Worm (Caenorhabditis elegans) whole organism, L1 larva: Measurements from ENCODE around the gene F38A1.13.

ENCODE experiments used
- ceh-82 ChIP-seq, 3 experiments: fragments of 150-350 bp in 1 of 3; sonication (generic microtip) in 2 of 3; optimal IDR thresholded peaks; 2 replicates each; lab custom pipeline; 2014 to 2017; ENCODE audit warnings: missing biosample characterization in 3 of 3, missing genetic modification characterization in 3 of 3
- ceh-88 ChIP-seq: fragments of 200-800 bp; sonication (Bioruptor generic); IDR thresholded peaks from 2 replicates; pipeline ENCODE4 v1.3.6; 2022; ENCODE audit warnings: missing genetic modification characterization, missing compliant biosample characterization
- dpl-1 ChIP-seq, 3 experiments: fragments of 150-350 bp in 2 of 3; sonication (generic microtip) in 1 of 3; optimal IDR thresholded peaks; 2 replicates each; lab custom pipeline; 2014 to 2017; ENCODE audit warnings: missing biosample characterization in 3 of 3, missing genetic modification characterization in 3 of 3, missing genetic modification reagents in 3 of 3
- efl-1 ChIP-seq, 4 experiments: fragments of 150-350 bp; optimal IDR thresholded peaks in 3 of 4; peaks in 1 of 4; 1 replicate in 1 of 4; 2 replicates in 3 of 4; lab custom pipeline; 2014; ENCODE audit warnings: missing biosample characterization in 2 of 4, missing genetic modification characterization in 2 of 4, missing genetic modification reagents in 2 of 4
- egl-27 ChIP-seq, 2 experiments: fragments of 150-350 bp in 1 of 2; sonication (generic microtip); optimal IDR thresholded peaks; 3 replicates each; lab custom pipeline; 2017 to 2018; ENCODE audit warnings: missing biosample characterization in 2 of 2, missing genetic modification characterization in 2 of 2, missing genetic modification reagents in 2 of 2
- elt-2 ChIP-seq: sonication (generic microtip); optimal IDR thresholded peaks from 2 replicates; lab custom pipeline; 2016; ENCODE audit warnings: missing genetic modification characterization, mild to moderate bottlenecking, inconsistent platforms, missing compliant biosample characterization, missing genetic modification reagents
- ets-5 ChIP-seq: fragments of 200-800 bp; sonication (Bioruptor generic); IDR thresholded peaks from 2 replicates; pipeline ENCODE4 v1.3.6; 2022; ENCODE audit warnings: missing genetic modification characterization, missing compliant biosample characterization
- fkh-4 ChIP-seq: sonication (generic microtip); optimal IDR thresholded peaks from 2 replicates; lab custom pipeline; 2016; ENCODE audit warnings: missing compliant biosample characterization, missing genetic modification characterization, borderline replicate concordance
- hlh-4 ChIP-seq: sonication (generic microtip); optimal IDR thresholded peaks from 2 replicates; lab custom pipeline; 2016; ENCODE audit warnings: mild to moderate bottlenecking, missing genetic modification characterization, missing compliant biosample characterization
- isw-1 ChIP-seq: fragments of 200-800 bp; sonication (Bioruptor generic); IDR thresholded peaks from 2 replicates; pipeline ENCODE4 v1.3.6; 2022; ENCODE audit warnings: missing genetic modification characterization, missing compliant biosample characterization
- jun-1 ChIP-seq: fragments of 150-350 bp; optimal IDR thresholded peaks from 2 replicates; lab custom pipeline; 2014; ENCODE audit warnings: missing biosample characterization, missing genetic modification reagents, missing genetic modification characterization
- lin-15B ChIP-seq: fragments of 150-350 bp; sonication (generic microtip); optimal IDR thresholded peaks from 3 replicates; lab custom pipeline; 2014; ENCODE audit warnings: missing biosample characterization, missing genetic modification characterization
- nhr-237 ChIP-seq: fragments of 150-350 bp; optimal IDR thresholded peaks from 2 replicates; lab custom pipeline; 2014; ENCODE audit warnings: missing biosample characterization, missing genetic modification characterization
- nhr-28 ChIP-seq: fragments of 150-350 bp; optimal IDR thresholded peaks from 2 replicates; lab custom pipeline; 2014; ENCODE audit warnings: missing biosample characterization, missing genetic modification characterization
- nhr-77 ChIP-seq: fragments of 150-350 bp; optimal IDR thresholded peaks from 2 replicates; lab custom pipeline; 2014; ENCODE audit warnings: missing biosample characterization, missing genetic modification characterization
- snpc-4 ChIP-seq: fragments of 150-350 bp; optimal IDR thresholded peaks from 2 replicates; lab custom pipeline; 2014; ENCODE audit warnings: missing biosample characterization, missing genetic modification characterization
- sptf-1 ChIP-seq: fragments of 150-350 bp; optimal IDR thresholded peaks from 2 replicates; lab custom pipeline; 2014; ENCODE audit warnings: missing biosample characterization, missing genetic modification characterization
- tbx-2 ChIP-seq: sonication (generic microtip); optimal IDR thresholded peaks from 2 replicates; lab custom pipeline; 2016; ENCODE audit warnings: missing genetic modification characterization, missing compliant biosample characterization
- unc-62 ChIP-seq: fragments of 150-350 bp; optimal IDR thresholded peaks from 2 replicates; lab custom pipeline; 2014; ENCODE audit warnings: missing biosample characterization, missing genetic modification reagents, missing genetic modification characterization
- unc-98 ChIP-seq: fragments of 200-800 bp; sonication (Bioruptor generic); IDR thresholded peaks from 2 replicates; pipeline ENCODE4 v1.3.6; 2022; ENCODE audit warnings: missing genetic modification characterization, missing compliant biosample characterization
- ztf-11 ChIP-seq, 2 experiments: sonication (generic microtip); optimal IDR thresholded peaks; 2 replicates each; lab custom pipeline; 2016 to 2017; ENCODE audit warnings: missing genetic modification characterization in 2 of 2, missing biosample characterization in 1 of 2, missing compliant biosample characterization in 1 of 2
- ztf-4 ChIP-seq: fragments of 150-350 bp; optimal IDR thresholded peaks from 2 replicates; lab custom pipeline; 2014; ENCODE audit warnings: missing biosample characterization, missing genetic modification characterization

The F38A1.13 gene

ce11 chrIV:1243295-1243694, 21.7 kb upstream of the F38A1.13 start, which contains the start of gene F38A1.15:
Gene F38A1.15 (minus strand): TSS chrIV:1243395.
- no peak for TF ChIP-seq ceh-82 (tag; optimal IDR thresholded peaks at IDR 0.05; lab: Kevin White, UChicago)
- TF ChIP-seq unc-98: no peak
- TF ChIP-seq, all 84 proteins: peak for 0

- TF ChIP-seq efl-1 (optimal IDR thresholded peaks at IDR 0.05; lab: Kevin White, UChicago) (no peak), efl-1 (GFP tag; optimal IDR thresholded peaks at IDR 0.05 in 1 of 2; lab: Kevin White, UChicago) (peak in 1 of 2 experiments; percentile 65), nhr-28 (tag; lab: Kevin White, UChicago) (no peak)
- TF ChIP-seq, all 84 proteins: peak for 1
Observed at ce11 chrIV:1245244-1245643, 19.8 kb upstream of the F38A1.13 start, which contains the start of gene F38A1.9. Gene F38A1.9 (minus strand): TSS chrIV:1245344.

DNA sequence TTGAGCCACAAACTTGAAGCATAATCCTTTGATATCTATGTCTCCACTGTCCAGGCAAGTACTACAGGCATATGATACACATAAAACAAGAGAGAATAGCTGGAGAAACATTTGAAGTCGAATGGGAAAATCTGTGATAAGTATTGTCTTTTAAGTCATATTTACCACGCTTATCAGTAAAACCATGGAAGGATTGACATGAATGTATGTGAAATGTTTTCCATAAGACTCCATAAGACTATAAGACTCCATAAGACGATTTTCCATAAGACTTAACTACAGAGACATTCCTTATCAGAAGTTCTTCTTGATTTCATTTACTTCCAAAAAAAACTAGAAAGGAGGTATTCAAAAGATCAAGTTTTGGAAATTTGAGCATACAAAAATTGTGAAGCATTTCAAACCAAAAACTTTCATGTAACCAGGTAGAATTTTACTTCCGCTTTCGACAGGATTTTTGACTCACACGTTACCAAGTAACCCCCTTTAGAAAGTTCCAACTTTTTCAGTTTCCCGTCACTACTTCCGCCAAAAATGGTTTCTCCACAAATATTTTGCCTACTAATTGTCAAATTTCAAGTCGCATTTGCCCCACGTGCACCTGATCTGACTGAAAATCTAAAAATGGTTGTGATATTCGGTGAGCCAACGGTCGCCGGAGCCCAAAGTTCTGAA, 18.1 kb upstream of the F38A1.13 start, which contains the start of the genes clec-165 and F38A1.11:
Gene clec-165, minus strand, starts transcription at position 125 of the 675 bp plus-strand sequence.
Gene F38A1.11, plus strand, starts transcription at position 625 of the 675 bp plus-strand sequence.
- TF ChIP-seq elt-2 (tag; lab: Kevin White, UChicago): peak; percentile 84
- no peak for TF ChIP-seq tbx-2
- no peak for TF ChIP-seq lin-15B (tag; lab: Kevin White, UChicago)
- no peak for TF ChIP-seq ztf-11 (tag; optimal IDR thresholded peaks at IDR 0.05; lab: Kevin White, UChicago)
- no peak for TF ChIP-seq fkh-4 (tag; lab: Kevin White, UChicago)

DNA sequence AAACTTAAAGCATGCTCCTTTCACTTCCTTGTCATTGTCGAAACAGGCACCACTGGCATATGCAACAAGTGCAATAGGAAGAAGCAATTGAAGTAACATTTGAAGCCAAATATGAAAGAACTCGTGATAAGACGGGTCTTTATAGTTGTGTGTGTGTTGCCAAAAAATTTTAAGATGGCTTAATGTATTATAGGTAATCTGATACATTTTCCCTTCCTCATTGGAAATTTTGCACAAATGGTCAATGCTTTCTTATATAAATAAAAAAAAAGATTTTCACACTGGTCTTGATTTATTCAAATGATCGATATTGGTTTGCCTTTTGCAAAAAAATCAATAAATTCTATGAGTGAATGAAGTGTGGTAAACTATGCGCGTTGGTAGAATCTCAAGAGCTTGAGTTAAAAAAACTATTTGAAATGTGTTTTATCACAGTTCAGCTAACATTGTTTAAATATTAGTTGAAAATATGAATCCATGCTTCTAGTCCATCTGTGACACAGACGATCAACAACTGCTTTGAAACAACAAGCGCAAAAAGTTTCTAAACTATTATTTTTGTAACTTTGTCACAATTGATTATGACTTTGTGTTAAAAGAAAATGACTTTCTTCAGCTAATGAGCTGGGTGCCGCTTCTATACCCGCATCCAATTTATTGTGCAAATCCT, 13.7 kb upstream of the F38A1.13 start, which contains the start of the genes clec-166 and F38A1.6:
Gene clec-166, minus strand, starts transcription at position 101 of the 670 bp plus-strand sequence.
Gene F38A1.6, plus strand, starts transcription at position 620 of the 670 bp plus-strand sequence.
- TF ChIP-seq efl-1 (optimal IDR thresholded peaks at IDR 0.05; lab: Kevin White, UChicago) (no peak), efl-1 (GFP tag; optimal IDR thresholded peaks at IDR 0.05 in 1 of 2; lab: Kevin White, UChicago) (peak in 1 of 2 experiments; percentile 75), egl-27 (tag; optimal IDR thresholded peaks at IDR 0.05; lab: Kevin White, UChicago) (no peak)
- TF ChIP-seq, all 84 proteins: peak for 1

- no peak for TF ChIP-seq dpl-1 (GFP tag; optimal IDR thresholded peaks at IDR 0.05; lab: Kevin White, UChicago)
- TF ChIP-seq nhr-237 (tag; lab: Kevin White, UChicago): no peak
- TF ChIP-seq isw-1 (GFP tag; lab: Robert Waterston, UW): no peak
- TF ChIP-seq unc-62 (GFP tag; lab: Kevin White, UChicago): no peak
- no peak for TF ChIP-seq ceh-88 (GFP tag; lab: Robert Waterston, UW)
Observed at ce11 chrIV:1255632-1256031, 9.4 kb upstream of the F38A1.13 start, which contains the start of gene clec-167. Gene clec-167 (minus strand): TSS chrIV:1255732.

- TF ChIP-seq elt-2 (tag; lab: Kevin White, UChicago) (peak; percentile 78), ets-5 (GFP tag; lab: Robert Waterston, UW) (no peak), jun-1 (tag; lab: Kevin White, UChicago) (peak; percentile 11), sptf-1 (tag; lab: Kevin White, UChicago) (no peak)
Observed at ce11 chrIV:1256723-1257122, 8.3 kb upstream of the F38A1.13 start, which contains the start of gene clec-168. Gene clec-168 (plus strand): TSS chrIV:1256969.

- TF ChIP-seq elt-2 (tag; lab: Kevin White, UChicago) (peak; percentile 37), ztf-4 (tag; lab: Kevin White, UChicago) (no peak), hlh-4 (tag; lab: Kevin White, UChicago) (no peak), efl-1 (optimal IDR thresholded peaks at IDR 0.05; lab: Kevin White, UChicago) (no peak), efl-1 (GFP tag; optimal IDR thresholded peaks at IDR 0.05 in 1 of 2; lab: Kevin White, UChicago) (peak in 1 of 2 experiments; percentile 27), ceh-82 (tag; optimal IDR thresholded peaks at IDR 0.05; lab: Kevin White, UChicago) (no peak), unc-98 (no peak), nhr-77 (no peak), snpc-4 (tag; lab: Kevin White, UChicago) (peak; percentile 53), lin-15B (tag; lab: Kevin White, UChicago) (no peak)
- TF ChIP-seq, all 84 proteins: peak for 3
Observed at ce11 chrIV:1260474-1260873, 4.6 kb upstream of the F38A1.13 start.
